Fruit fly (Drosophila melanogaster): ENCODE measurements around the gene CG10591.

Gene CG10591

dm6 chr3L:5581542-5581941 is 17.9 kb downstream of the CG10591 start:
- no peak for TF ChIP-seq CG15710 (tag; optimal IDR thresholded peaks at IDR 0.05)
- TF ChIP-seq CG17806 (tag; optimal IDR thresholded peaks at IDR 0.05), result no peak
- no peak for TF ChIP-seq CG32121 (GFP tag; IDR thresholded peaks at IDR 0.05)
- no peak for TF ChIP-seq CG10348 (GFP tag; IDR thresholded peaks at IDR 0.05)
- TF ChIP-seq Snoo (tag; optimal IDR thresholded peaks at IDR 0.05), result no peak
- TF ChIP-seq gl (tag; optimal IDR thresholded peaks at IDR 0.05), result no peak
- no peak for TF ChIP-seq CG4496 (GFP tag; IDR thresholded peaks at IDR 0.05)
- TF ChIP-seq fd96Ca (GFP tag; IDR thresholded peaks at IDR 0.05), result no peak
- no peak for TF ChIP-seq CG8301 (tag; optimal IDR thresholded peaks at IDR 0.05)
- no peak for TF ChIP-seq CG34367 (tag; optimal IDR thresholded peaks at IDR 0.05)

dm6 chr3L:5580490-5581116 is 18.9 kb downstream of the CG10591 start:
- TF ChIP-seq CG10348 (GFP tag; IDR thresholded peaks at IDR 0.05), result no peak
- 0 out of 3 replicates have a peak, but pooled peaks have one; percentile 21 for TF ChIP-seq CG4496 (GFP tag; IDR thresholded peaks at IDR 0.05)
- no peak for TF ChIP-seq gl (tag; optimal IDR thresholded peaks at IDR 0.05)
- no peak for TF ChIP-seq CG15710 (tag; optimal IDR thresholded peaks at IDR 0.05)
- TF ChIP-seq CG9948 (tag; optimal IDR thresholded peaks at IDR 0.05), result no peak

dm6 chr3L:5579762-5580161 is 19.7 kb downstream of the CG10591 start:
- TF ChIP-seq CG9948 (tag; optimal IDR thresholded peaks at IDR 0.05) (no peak), D1 (tag; optimal IDR thresholded peaks at IDR 0.05) (no peak), fd96Ca (GFP tag; IDR thresholded peaks at IDR 0.05) (peak; percentile 78), CG17806 (tag; optimal IDR thresholded peaks at IDR 0.05) (no peak), CG32121 (GFP tag; IDR thresholded peaks at IDR 0.05) (peak; percentile 89), Pif1A (GFP tag; optimal IDR thresholded peaks at IDR 0.05) (no peak), rn (GFP tag; IDR thresholded peaks at IDR 0.05) (0 out of 2 replicates have a peak, but pooled peaks have one; percentile 30), gl (tag; optimal IDR thresholded peaks at IDR 0.05) (no peak), Snoo (tag; optimal IDR thresholded peaks at IDR 0.05) (no peak), CG14655 (GFP tag; optimal IDR thresholded peaks at IDR 0.05) (no peak), CG13204 (GFP tag; optimal IDR thresholded peaks at IDR 0.05) (no peak), CG4496 (GFP tag; IDR thresholded peaks at IDR 0.05) (peak; percentile 81), CG34367 (tag; optimal IDR thresholded peaks at IDR 0.05) (no peak), CG8301 (tag; optimal IDR thresholded peaks at IDR 0.05) (no peak), CG8159 (tag; optimal IDR thresholded peaks at IDR 0.05) (no peak), Ets98B (GFP tag; IDR thresholded peaks at IDR 0.05) (peak; percentile 84), EcR (GFP tag; optimal IDR thresholded peaks at IDR 0.05) (no peak), CG12605 (GFP tag; IDR thresholded peaks at IDR 0.05) (peak; percentile 88)

dm6 chr3L:5578595-5578994 is 20.9 kb downstream of the CG10591 start:
- TF ChIP-seq Ets98B (GFP tag; IDR thresholded peaks at IDR 0.05), result no peak
- no peak for TF ChIP-seq Pif1A (GFP tag; optimal IDR thresholded peaks at IDR 0.05)
- no peak for TF ChIP-seq CG12605 (GFP tag; IDR thresholded peaks at IDR 0.05)

dm6 chr3L:5577250-5578138 is 22.0 kb downstream of the CG10591 start, which contains the start of gene Msr-110:
Gene Msr-110 (minus strand): TSS chr3L:5577348.
- peak; percentile 93 for TF ChIP-seq CG10348 (GFP tag; IDR thresholded peaks at IDR 0.05)
- peak; percentile 94 for TF ChIP-seq CG14655 (GFP tag; optimal IDR thresholded peaks at IDR 0.05)
- peak; percentile 81 for TF ChIP-seq EcR (GFP tag; optimal IDR thresholded peaks at IDR 0.05)
- TF ChIP-seq CG8301 (tag; optimal IDR thresholded peaks at IDR 0.05), result peak; percentile 89
- peak; percentile 95 for TF ChIP-seq fd96Ca (GFP tag; IDR thresholded peaks at IDR 0.05)
- peak; percentile 79 for TF ChIP-seq rn (GFP tag; IDR thresholded peaks at IDR 0.05)
- TF ChIP-seq CG32121 (GFP tag; IDR thresholded peaks at IDR 0.05), result peak; percentile 98
- peak; percentile 89 for TF ChIP-seq CG15710 (tag; optimal IDR thresholded peaks at IDR 0.05)
- TF ChIP-seq CG17806 (tag; optimal IDR thresholded peaks at IDR 0.05), result peak; percentile 91
- peak; percentile 98 for TF ChIP-seq Pif1A (GFP tag; optimal IDR thresholded peaks at IDR 0.05)
- TF ChIP-seq Snoo (tag; optimal IDR thresholded peaks at IDR 0.05), result peak; percentile 98
- TF ChIP-seq CG8159 (tag; optimal IDR thresholded peaks at IDR 0.05), result peak; percentile 93
- peak; percentile 90 for TF ChIP-seq CG9948 (tag; optimal IDR thresholded peaks at IDR 0.05)
- peak; percentile 95 for TF ChIP-seq CG12605 (GFP tag; IDR thresholded peaks at IDR 0.05)
- peak; percentile 32 for TF ChIP-seq D1 (tag; optimal IDR thresholded peaks at IDR 0.05)
- TF ChIP-seq CG13204 (GFP tag; optimal IDR thresholded peaks at IDR 0.05), result peak; percentile 99
- peak; percentile 97 for TF ChIP-seq CG34367 (tag; optimal IDR thresholded peaks at IDR 0.05)
- TF ChIP-seq gl (tag; optimal IDR thresholded peaks at IDR 0.05), result peak; percentile 99
- peak; percentile 98 for TF ChIP-seq Pif1B (GFP tag; optimal IDR thresholded peaks at IDR 0.05)
- TF ChIP-seq CG4496 (GFP tag; IDR thresholded peaks at IDR 0.05), result peak; percentile 93
- peak; percentile 95; the same call in 1 of the 2 replicates for TF ChIP-seq Ets98B (GFP tag; IDR thresholded peaks at IDR 0.05)

- TF ChIP-seq CG32121 (GFP tag; IDR thresholded peaks at IDR 0.05), result no peak
- TF ChIP-seq EcR (GFP tag; optimal IDR thresholded peaks at IDR 0.05), result no peak
- peak; percentile 26 for TF ChIP-seq CG14655 (GFP tag; optimal IDR thresholded peaks at IDR 0.05)
- TF ChIP-seq CG12605 (GFP tag; IDR thresholded peaks at IDR 0.05), result 0 out of 2 replicates have a peak, but pooled peaks have one; percentile 8
- TF ChIP-seq D1 (tag; optimal IDR thresholded peaks at IDR 0.05), result no peak
- no peak for TF ChIP-seq Ets98B (GFP tag; IDR thresholded peaks at IDR 0.05)
- no peak for TF ChIP-seq CG34367 (tag; optimal IDR thresholded peaks at IDR 0.05)
- TF ChIP-seq CG8301 (tag; optimal IDR thresholded peaks at IDR 0.05), result no peak
- TF ChIP-seq CG9948 (tag; optimal IDR thresholded peaks at IDR 0.05), result no peak
- TF ChIP-seq Pif1B (GFP tag; optimal IDR thresholded peaks at IDR 0.05), result no peak
- peak; percentile 38; the same call in 1 of the 3 replicates for TF ChIP-seq CG4496 (GFP tag; IDR thresholded peaks at IDR 0.05)
- TF ChIP-seq Pif1A (GFP tag; optimal IDR thresholded peaks at IDR 0.05), result no peak
- TF ChIP-seq CG15710 (tag; optimal IDR thresholded peaks at IDR 0.05), result no peak
- no peak for TF ChIP-seq gl (tag; optimal IDR thresholded peaks at IDR 0.05)
- TF ChIP-seq CG8159 (tag; optimal IDR thresholded peaks at IDR 0.05), result peak; percentile 3
- no peak for TF ChIP-seq rn (GFP tag; IDR thresholded peaks at IDR 0.05)
- no peak for TF ChIP-seq CG17806 (tag; optimal IDR thresholded peaks at IDR 0.05)
- no peak for TF ChIP-seq CG10348 (GFP tag; IDR thresholded peaks at IDR 0.05)
- no peak for TF ChIP-seq fd96Ca (GFP tag; IDR thresholded peaks at IDR 0.05)
Measured at dm6 chr3L:5576543-5576942, 22.9 kb downstream of the CG10591 start.

Measured in whole organism, pupa.